Worm (Caenorhabditis elegans): ENCODE measurements around the gene F55H2.7.
A peak's percentile ranks its signal among the peaks of the same experiment; 100 is the strongest.

Gene F55H2.7

ce11 chrIII:9523581-9523980, 7.5 kb upstream of the F55H2.7 start, which contains the start of gene mrps-23 (continued):
- no peak for TF ChIP-seq lin-54 (GFP tag; optimal IDR thresholded peaks at IDR 0.05)
- peak; percentile 43 for TF ChIP-seq ztf-18 (tag; optimal IDR thresholded peaks at IDR 0.05)

- TF ChIP-seq C06A6.2 (GFP tag; conservative IDR thresholded peaks at IDR 0.05) = peak; percentile 54; the same call in 1 of the 2 replicates
- TF ChIP-seq xnd-1 (tag; optimal IDR thresholded peaks at IDR 0.05) = peak; percentile 24
- peak; percentile 37 for TF ChIP-seq gei-17 (GFP tag; optimal IDR thresholded peaks at IDR 0.05)
- peak; percentile 79 for TF ChIP-seq D2030.7 (GFP tag; IDR thresholded peaks at IDR 0.05)
- TF ChIP-seq ZK185.1 (tag; optimal IDR thresholded peaks at IDR 0.05; ENCODE audit: poor library complexity, severe bottlenecking) = peak; percentile 69
- peak; percentile 77 for TF ChIP-seq ceh-100 (GFP tag; IDR thresholded peaks at IDR 0.05)
- TF ChIP-seq tlf-1 (GFP tag; optimal IDR thresholded peaks at IDR 0.05) = peak; percentile 69
- TF ChIP-seq lin-40 (tag; optimal IDR thresholded peaks at IDR 0.05) = peak; percentile 85
- TF ChIP-seq lin-35 (GFP tag; optimal IDR thresholded peaks at IDR 0.05) = peak in 2 of 3 experiments; percentile 28 to 83
- TF ChIP-seq F55B11.4 (tag; optimal IDR thresholded peaks at IDR 0.05; ENCODE audit: borderline replicate concordance, insufficient read depth) = no peak
- no peak for TF ChIP-seq cebp-1 (GFP tag; IDR thresholded peaks at IDR 0.05)
- TF ChIP-seq cebp-1 (tag; optimal IDR thresholded peaks at IDR 0.05) = peak; percentile 78
- no peak for TF ChIP-seq F39B2.1 (GFP tag; IDR thresholded peaks at IDR 0.05)
- TF ChIP-seq cebp-2 (GFP tag; IDR thresholded peaks at IDR 0.05) = no peak
- peak; percentile 13 for TF ChIP-seq sptf-2 (GFP tag; optimal IDR thresholded peaks at IDR 0.05)
- TF ChIP-seq ceh-40 (GFP tag; IDR thresholded peaks at IDR 0.05) = no peak
- TF ChIP-seq F33H1.4 (GFP tag; IDR thresholded peaks at IDR 0.05) = peak; percentile 70
- peak; percentile 79 for TF ChIP-seq madf-6 (GFP tag; IDR thresholded peaks at IDR 0.05)
- peak; percentile 70 for TF ChIP-seq K12H6.12 (tag; optimal IDR thresholded peaks at IDR 0.05)
- no peak for TF ChIP-seq lag-1 (GFP tag; IDR thresholded peaks at IDR 0.05)
- TF ChIP-seq C17E4.6 (GFP tag; IDR thresholded peaks at IDR 0.05) = 0 out of 2 replicates have a peak, but pooled peaks have one; percentile 26
- TF ChIP-seq attf-3 (GFP tag; conservative IDR thresholded peaks at IDR 0.05) = peak; percentile 56; the same call in 1 of the 2 replicates
- peak; percentile 39 for TF ChIP-seq unc-130 (GFP tag; optimal IDR thresholded peaks at IDR 0.05)
- TF ChIP-seq madf-10 (tag; optimal IDR thresholded peaks at IDR 0.05) = peak; percentile 23
- TF ChIP-seq attf-5 (GFP tag; optimal IDR thresholded peaks at IDR 0.05) = peak; percentile 94
- TF ChIP-seq snpc-1.1 (tag; optimal IDR thresholded peaks at IDR 0.05; ENCODE audit: insufficient read depth) = peak; percentile 3
- TF ChIP-seq athp-1 (tag; optimal IDR thresholded peaks at IDR 0.05) = peak; percentile 5
- peak; percentile 35; the same call in 1 of the 2 replicates for TF ChIP-seq hsf-1 (GFP tag; IDR thresholded peaks at IDR 0.05)
- TF ChIP-seq hmg-20 (GFP tag; IDR thresholded peaks at IDR 0.05) = peak; percentile 64; the same call in 1 of the 2 replicates
- TF ChIP-seq nhr-90 (tag; optimal IDR thresholded peaks at IDR 0.05) = no peak
- peak; percentile 67 for TF ChIP-seq ceh-91 (GFP tag; IDR thresholded peaks at IDR 0.05)
- TF ChIP-seq unc-62 (GFP tag; optimal IDR thresholded peaks at IDR 0.05) = no peak
- TF ChIP-seq madf-8 (GFP tag; conservative IDR thresholded peaks at IDR 0.05) = peak; percentile 45
- peak; percentile 85 for TF ChIP-seq ceh-27 (GFP tag; optimal IDR thresholded peaks at IDR 0.05)
- TF ChIP-seq ztf-26 (tag; optimal IDR thresholded peaks at IDR 0.05) = peak; percentile 40
- peak; percentile 87 for TF ChIP-seq pbrm-1 (GFP tag; IDR thresholded peaks at IDR 0.05)
- no peak for TF ChIP-seq dpff-1 (tag; optimal IDR thresholded peaks at IDR 0.05)
- TF ChIP-seq nfyb-1 (GFP tag; IDR thresholded peaks at IDR 0.05) = peak; percentile 88
- TF ChIP-seq F49E8.2 (tag; optimal IDR thresholded peaks at IDR 0.05; ENCODE audit: insufficient read depth) = peak; percentile 32
- TF ChIP-seq F23B12.7 (tag; optimal IDR thresholded peaks at IDR 0.05; ENCODE audit: insufficient read depth) = peak; percentile 90
- TF ChIP-seq somi-1 (GFP tag; optimal IDR thresholded peaks at IDR 0.05) = no peak
- peak; percentile 27 for TF ChIP-seq him-1 (tag; optimal IDR thresholded peaks at IDR 0.05)
- TF ChIP-seq dox-1 (GFP tag; IDR thresholded peaks at IDR 0.05) = peak; percentile 94
Observed at ce11 chrIII:9521410-9522090, 5.5 kb upstream of the F55H2.7 start, which contains the start of the genes clu-1 and prp-40. Gene clu-1, minus strand, starts transcription at chrIII:9521460. Gene prp-40, plus strand, starts transcription at chrIII:9522075.
